Worm (Caenorhabditis elegans) whole organism, L3 larva: ENCODE data around the gene Y59H11AM.4.

Experiments
- R02D3.7 ChIP-seq: fragments of 150-350 bp; optimal IDR thresholded peaks from 2 replicates; lab custom pipeline; 2014; ENCODE audit warnings: missing biosample characterization, missing genetic modification characterization
- ama-1 ChIP-seq: fragments of 150-350 bp; optimal IDR thresholded peaks from 2 replicates; lab custom pipeline; 2018
- ceh-9 ChIP-seq: sonication (generic microtip); optimal IDR thresholded peaks from 2 replicates; lab custom pipeline; 2018; ENCODE audit warnings: missing biosample characterization, missing genetic modification characterization
- fos-1 ChIP-seq: fragments of 150-350 bp; optimal IDR thresholded peaks from 2 replicates; lab custom pipeline; 2014; ENCODE audit warnings: missing biosample characterization, missing genetic modification characterization
- unc-39 ChIP-seq: sonication (generic microtip); optimal IDR thresholded peaks from 4 replicates; lab custom pipeline; 2017; ENCODE audit warnings: missing biosample characterization, missing genetic modification characterization
- unc-62 ChIP-seq: fragments of 150-350 bp; sonication (generic microtip); optimal IDR thresholded peaks from 4 replicates; lab custom pipeline; 2014; ENCODE audit warnings: missing biosample characterization, missing genetic modification reagents, missing genetic modification characterization

ce11 chrIV:8614680-8615079 lies 44.5 kb upstream of the Y59H11AM.4 start, which contains the start of gene cyp-33E3:
- TF ChIP-seq ama-1 (lab: Kevin White, UChicago) (no peak), R02D3.7 (tag; lab: Kevin White, UChicago) (no peak), fos-1 (tag; lab: Kevin White, UChicago) (no peak), unc-62 (no peak), unc-39 (tag; lab: Kevin White, UChicago) (no peak), ceh-9 (tag; lab: Kevin White, UChicago) (no peak)
